Worm (Caenorhabditis elegans) whole organism, mixed stage, embryonic: ENCODE results near the gene rla-2.

Experiments
- nhr-76 ChIP-seq: sonication (generic microtip); optimal IDR thresholded peaks from 2 replicates; lab custom pipeline; 2017; ENCODE audit warnings: missing biosample characterization, missing genetic modification characterization
- pha-4 ChIP-seq: fragments of 150-350 bp; optimal IDR thresholded peaks from 2 replicates; lab custom pipeline; 2018; ENCODE audit warnings: missing biosample characterization, missing genetic modification reagents, missing genetic modification characterization

- no peak for TF ChIP-seq nhr-76
- TF ChIP-seq pha-4 = no peak
These were observed 47.7 kb downstream of the rla-2 start for ce11 chrIV:13322429-13322828.
